Worm (Caenorhabditis elegans): ENCODE results near the gene C37E2.2.

C37E2.2 gene

ce11 chrX:14164234-14164633, 11.6 kb upstream of the C37E2.2 start, which contains the start of gene vha-20:
TSS of gene vha-20 (minus strand) at chrX:14164506.
- TF ChIP-seq ama-1 (optimal IDR thresholded peaks at IDR 0.05) (no peak), B0310.2 (tag; optimal IDR thresholded peaks at IDR 0.05) (no peak), tra-4 (tag; optimal IDR thresholded peaks at IDR 0.05) (no peak), pes-1 (GFP tag; IDR thresholded peaks at IDR 0.05) (no peak)

- TF ChIP-seq hmg-4 (GFP tag; optimal IDR thresholded peaks at IDR 0.05) (peak; percentile 3), hmbx-1 (tag; optimal IDR thresholded peaks at IDR 0.05) (no peak)
Measured at ce11 chrX:14165156-14165555, 10.7 kb upstream of the C37E2.2 start.

- no peak for TF ChIP-seq B0310.2 (tag; optimal IDR thresholded peaks at IDR 0.05)
- no peak for TF ChIP-seq ceh-13 (GFP tag; optimal IDR thresholded peaks at IDR 0.05)
- no peak for TF ChIP-seq aly-1 (tag; optimal IDR thresholded peaks at IDR 0.05)
- TF ChIP-seq ama-1 (optimal IDR thresholded peaks at IDR 0.05), result no peak
- no peak for TF ChIP-seq flt-1 (GFP tag; IDR thresholded peaks at IDR 0.05)
- peak; percentile 76 for TF ChIP-seq F13C5.2 (tag; optimal IDR thresholded peaks at IDR 0.05)
Measured at ce11 chrX:14169569-14170031, 6.2 kb upstream of the C37E2.2 start, which contains the start of gene sym-4. TSS of gene sym-4 (minus strand) at chrX:14169619.

- TF ChIP-seq flt-1 (GFP tag; IDR thresholded peaks at IDR 0.05) (0 out of 2 replicates have a peak, but pooled peaks have one; percentile 31), sea-1 (GFP tag; conservative IDR thresholded peaks at IDR 0.05) (no peak), tra-4 (tag; optimal IDR thresholded peaks at IDR 0.05) (no peak), F13C5.2 (tag; optimal IDR thresholded peaks at IDR 0.05) (peak; percentile 20)
Measured at ce11 chrX:14173850-14174249, 2.0 kb upstream of the C37E2.2 start, which contains the start of gene idhb-1. TSS of gene idhb-1 (minus strand) at chrX:14174063.

- TF ChIP-seq B0310.2 (tag; optimal IDR thresholded peaks at IDR 0.05), result no peak
- no peak for TF ChIP-seq aly-1 (tag; optimal IDR thresholded peaks at IDR 0.05)
- TF ChIP-seq tbx-37 (GFP tag; conservative IDR thresholded peaks at IDR 0.05), result no peak
- TF ChIP-seq scrt-1 (GFP tag; IDR thresholded peaks at IDR 0.05), result no peak
- no peak for TF ChIP-seq hmg-4 (GFP tag; optimal IDR thresholded peaks at IDR 0.05)
- TF ChIP-seq hnd-1 (tag; optimal IDR thresholded peaks at IDR 0.05), result no peak
- TF ChIP-seq ets-7 (tag; optimal IDR thresholded peaks at IDR 0.05), result no peak
- TF ChIP-seq F13C5.2 (tag; optimal IDR thresholded peaks at IDR 0.05), result no peak
- no peak for TF ChIP-seq hmbx-1 (tag; optimal IDR thresholded peaks at IDR 0.05)
Measured at ce11 chrX:14178688-14179087, 2.8 kb downstream of the C37E2.2 start, which contains the start of gene C37E2.10. TSS of gene C37E2.10 (plus strand) at chrX:14178988.

ce11 chrX:14179488-14179887, 3.6 kb downstream of the C37E2.2 start:
- TF ChIP-seq flt-1 (GFP tag; IDR thresholded peaks at IDR 0.05) (no peak), hnd-1 (tag; optimal IDR thresholded peaks at IDR 0.05) (no peak), hmbx-1 (tag; optimal IDR thresholded peaks at IDR 0.05) (no peak), aly-1 (tag; optimal IDR thresholded peaks at IDR 0.05) (no peak), B0310.2 (tag; optimal IDR thresholded peaks at IDR 0.05) (no peak), ama-1 (optimal IDR thresholded peaks at IDR 0.05) (no peak), pes-1 (GFP tag; IDR thresholded peaks at IDR 0.05) (no peak), scrt-1 (GFP tag; IDR thresholded peaks at IDR 0.05) (no peak), ceh-36 (tag; optimal IDR thresholded peaks at IDR 0.05) (no peak), tbx-11 (GFP tag; IDR thresholded peaks at IDR 0.05) (no peak), sea-1 (GFP tag; conservative IDR thresholded peaks at IDR 0.05) (no peak), ceh-13 (GFP tag; optimal IDR thresholded peaks at IDR 0.05) (no peak), tra-4 (tag; optimal IDR thresholded peaks at IDR 0.05) (no peak), hmg-4 (GFP tag; optimal IDR thresholded peaks at IDR 0.05) (no peak), tbx-37 (GFP tag; conservative IDR thresholded peaks at IDR 0.05) (no peak), ets-7 (tag; optimal IDR thresholded peaks at IDR 0.05) (no peak), F13C5.2 (tag; optimal IDR thresholded peaks at IDR 0.05) (no peak)

ce11 chrX:14180151-14180550, 4.3 kb downstream of the C37E2.2 start, which contains the start of gene C37E2.3:
TSS of gene C37E2.3 (plus strand) at chrX:14180451.
- no peak for TF ChIP-seq hmbx-1 (tag; optimal IDR thresholded peaks at IDR 0.05)
- no peak for TF ChIP-seq hnd-1 (tag; optimal IDR thresholded peaks at IDR 0.05)
- TF ChIP-seq ceh-13 (GFP tag; optimal IDR thresholded peaks at IDR 0.05), result no peak
- TF ChIP-seq hmg-4 (GFP tag; optimal IDR thresholded peaks at IDR 0.05), result no peak
- no peak for TF ChIP-seq scrt-1 (GFP tag; IDR thresholded peaks at IDR 0.05)
- no peak for TF ChIP-seq tbx-11 (GFP tag; IDR thresholded peaks at IDR 0.05)
- TF ChIP-seq aly-1 (tag; optimal IDR thresholded peaks at IDR 0.05), result no peak
- TF ChIP-seq tra-4 (tag; optimal IDR thresholded peaks at IDR 0.05), result no peak
- no peak for TF ChIP-seq ets-7 (tag; optimal IDR thresholded peaks at IDR 0.05)
- no peak for TF ChIP-seq ceh-36 (tag; optimal IDR thresholded peaks at IDR 0.05)
- TF ChIP-seq sea-1 (GFP tag; conservative IDR thresholded peaks at IDR 0.05), result no peak
- TF ChIP-seq pes-1 (GFP tag; IDR thresholded peaks at IDR 0.05), result no peak
- no peak for TF ChIP-seq F13C5.2 (tag; optimal IDR thresholded peaks at IDR 0.05)
- TF ChIP-seq tbx-37 (GFP tag; conservative IDR thresholded peaks at IDR 0.05), result no peak

- TF ChIP-seq ceh-13 (GFP tag; optimal IDR thresholded peaks at IDR 0.05) (no peak), sea-1 (GFP tag; conservative IDR thresholded peaks at IDR 0.05) (no peak), aly-1 (tag; optimal IDR thresholded peaks at IDR 0.05) (no peak), ceh-36 (tag; optimal IDR thresholded peaks at IDR 0.05) (no peak), hmg-4 (GFP tag; optimal IDR thresholded peaks at IDR 0.05) (no peak), ets-7 (tag; optimal IDR thresholded peaks at IDR 0.05) (no peak), scrt-1 (GFP tag; IDR thresholded peaks at IDR 0.05) (no peak), B0310.2 (tag; optimal IDR thresholded peaks at IDR 0.05) (no peak), hnd-1 (tag; optimal IDR thresholded peaks at IDR 0.05) (no peak), hmbx-1 (tag; optimal IDR thresholded peaks at IDR 0.05) (no peak), flt-1 (GFP tag; IDR thresholded peaks at IDR 0.05) (no peak)
Measured at ce11 chrX:14182514-14182913, 6.7 kb downstream of the C37E2.2 start.
